Fruit fly (Drosophila melanogaster): ENCODE data around the gene CG17328.

CG17328 gene

DNA sequence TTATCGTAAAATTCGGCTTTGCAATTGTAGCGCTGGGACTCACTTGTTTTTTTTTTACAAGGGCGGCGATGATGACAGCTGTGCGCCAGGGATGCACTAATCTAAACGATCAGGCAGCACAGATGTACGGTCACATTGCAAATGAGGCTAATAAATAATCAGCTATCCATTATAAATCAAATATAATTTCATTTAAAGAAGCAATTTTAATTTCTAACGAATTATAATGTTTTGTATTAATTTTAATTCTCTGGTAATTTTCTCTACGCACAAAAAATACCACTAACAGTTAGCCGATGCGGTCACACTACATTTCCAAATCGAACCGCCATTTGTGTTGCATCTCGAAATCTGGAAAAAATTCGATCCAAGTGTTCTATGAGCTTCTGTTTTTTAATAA is 10.9 kb downstream of the CG17328 start, which contains the start of the genes cni and fzy (continued):
- TF ChIP-seq Fer1 (GFP tag; optimal IDR thresholded peaks at IDR 0.05) (no peak), tx (GFP tag; optimal IDR thresholded peaks at IDR 0.05) (no peak), ash1 (GFP tag; optimal IDR thresholded peaks at IDR 0.05) (no peak), Nf-YC (tag; optimal IDR thresholded peaks at IDR 0.05) (peak; percentile 37), nmo (GFP tag; optimal IDR thresholded peaks at IDR 0.05) (peak; percentile 73), CG16863 (GFP tag; optimal IDR thresholded peaks at IDR 0.05) (no peak), NFAT (GFP tag; IDR thresholded peaks at IDR 0.05) (no peak), schlank (tag; optimal IDR thresholded peaks at IDR 0.05) (no peak), gro (GFP tag; optimal IDR thresholded peaks at IDR 0.05) (no peak), CG6254 (GFP tag; optimal IDR thresholded peaks at IDR 0.05) (no peak), CG8944 (GFP tag; optimal IDR thresholded peaks at IDR 0.05) (no peak), lbe (GFP tag; optimal IDR thresholded peaks at IDR 0.05) (peak; percentile 52), CG12659 (GFP tag; optimal IDR thresholded peaks at IDR 0.05) (peak; percentile 74), cato (GFP tag; optimal IDR thresholded peaks at IDR 0.05; ENCODE audit: borderline replicate concordance) (no peak), Doc2 (GFP tag; IDR thresholded peaks at IDR 0.05) (no peak), pnt (GFP tag; optimal IDR thresholded peaks at IDR 0.05) (no peak), twi (tag; optimal IDR thresholded peaks at IDR 0.05) (peak; percentile 12), CoRest (tag; optimal IDR thresholded peaks at IDR 0.05) (peak; percentile 49), CG14667 (GFP tag; IDR thresholded peaks at IDR 0.05) (no peak), Chrac-16 (GFP tag; optimal IDR thresholded peaks at IDR 0.05) (peak; percentile 18), Dek (tag; optimal IDR thresholded peaks at IDR 0.05) (no peak), CG3281 (GFP tag; optimal IDR thresholded peaks at IDR 0.05) (no peak), CG42726 (GFP tag; IDR thresholded peaks at IDR 0.05; ENCODE audit: partially characterized antibody) (no peak), Hsf (GFP tag; optimal IDR thresholded peaks at IDR 0.05) (peak; percentile 48), CG34422 (GFP tag; IDR thresholded peaks at IDR 0.05) (no peak), CG9727 (GFP tag; optimal IDR thresholded peaks at IDR 0.05) (peak; percentile 44), MTF-1 (GFP tag; optimal IDR thresholded peaks at IDR 0.05; ENCODE audit: borderline replicate concordance) (no peak), h (optimal IDR thresholded peaks at IDR 0.05) (no peak), CG9932 (GFP tag; IDR thresholded peaks at IDR 0.05) (no peak), MESR4 (GFP tag; optimal IDR thresholded peaks at IDR 0.05) (peak; percentile 21), CG12236 (GFP tag; optimal IDR thresholded peaks at IDR 0.05) (no peak), Mad (GFP tag; optimal IDR thresholded peaks at IDR 0.05) (peak; percentile 9), seq (GFP tag; IDR thresholded peaks at IDR 0.05) (no peak), CG18476 (GFP tag; optimal IDR thresholded peaks at IDR 0.05) (no peak), CG3838 (GFP tag; optimal IDR thresholded peaks at IDR 0.05) (no peak), gsb-n (tag; optimal IDR thresholded peaks at IDR 0.05) (peak; percentile 40), tll (GFP tag; optimal IDR thresholded peaks at IDR 0.05) (no peak), CG17359 (tag; optimal IDR thresholded peaks at IDR 0.05) (peak; percentile 1), NfI (GFP tag; optimal IDR thresholded peaks at IDR 0.05) (no peak), Six4 (GFP tag; optimal IDR thresholded peaks at IDR 0.05) (peak; percentile 8), pita (GFP tag; optimal IDR thresholded peaks at IDR 0.05) (no peak), Opbp (GFP tag; IDR thresholded peaks at IDR 0.05; ENCODE audit: partially characterized antibody) (no peak; the same call in 2 of the 3 replicates), CG7271 (tag; optimal IDR thresholded peaks at IDR 0.05) (no peak), Bteb2 (GFP tag; optimal IDR thresholded peaks at IDR 0.05) (no peak), CG2202 (tag; optimal IDR thresholded peaks at IDR 0.05) (no peak), Gsc (GFP tag; IDR thresholded peaks at IDR 0.05) (no peak), CG2199 (GFP tag; IDR thresholded peaks at IDR 0.05) (no peak), jumu (GFP tag; optimal IDR thresholded peaks at IDR 0.05) (no peak), CG1603 (tag; optimal IDR thresholded peaks at IDR 0.05) (peak; percentile 77), CG31224 (GFP tag; IDR thresholded peaks at IDR 0.05) (no peak), Elba2 (GFP tag; optimal IDR thresholded peaks at IDR 0.05) (peak; percentile 18), CG3163 (GFP tag; optimal IDR thresholded peaks at IDR 0.05) (no peak)

Measured in whole organism, embryonic.